Fruit fly (Drosophila melanogaster) whole organism, wandering third instar larva: Measurements from ENCODE around the gene cerv.

ENCODE experiments used
- CG9705 ChIP-seq: fragments of 200-800 bp; sonication (Bioruptor generic); optimal IDR thresholded peaks from 2 replicates; lab custom pipeline; 2018; ENCODE audit warnings: missing biosample characterization, mild to moderate bottlenecking, missing genetic modification characterization
- Hr78 ChIP-seq: fragments of >200 bp; optimal IDR thresholded peaks from 2 replicates; lab custom pipeline; 2017; ENCODE audit warnings: missing biosample characterization, missing genetic modification characterization
- Jra ChIP-seq: sonication (Bioruptor generic); optimal IDR thresholded peaks from 2 replicates; lab custom pipeline; 2016; ENCODE audit warnings: missing biosample characterization, missing genetic modification characterization
- Sp1 ChIP-seq: fragments of 200-800 bp; sonication (Bioruptor generic); optimal IDR thresholded peaks from 3 replicates; lab custom pipeline; 2019; ENCODE audit warnings: missing biosample characterization, mild to moderate bottlenecking, missing genetic modification characterization, moderate library complexity
- dl ChIP-seq, 2 experiments: fragments of 175-275, 200-275 bp in 1 of 2; fragments of 200-275 bp in 1 of 2; sonication (Bioruptor generic); optimal IDR thresholded peaks; lab custom pipeline; 2018; ENCODE audit warnings: mild to moderate bottlenecking in 2 of 2, missing biosample characterization in 2 of 2, missing genetic modification characterization in 2 of 2, moderate library complexity in 2 of 2; ENCODE audit not compliant: partially characterized antibody in 2 of 2, insufficient read depth in 1 of 2
- jim ChIP-seq: fragments of 175-275, 200-325 bp; sonication (Bioruptor generic); optimal IDR thresholded peaks from 2 replicates; lab custom pipeline; 2016; ENCODE audit warnings: missing biosample characterization, mild to moderate bottlenecking, missing genetic modification characterization
- pan ChIP-seq: fragments of >200 bp; optimal IDR thresholded peaks from 2 replicates; lab custom pipeline; 2017
- tai ChIP-seq: sonication (Bioruptor generic); optimal IDR thresholded peaks from 2 replicates; lab custom pipeline; 2016; ENCODE audit warnings: missing biosample characterization, missing genetic modification characterization

DNA sequence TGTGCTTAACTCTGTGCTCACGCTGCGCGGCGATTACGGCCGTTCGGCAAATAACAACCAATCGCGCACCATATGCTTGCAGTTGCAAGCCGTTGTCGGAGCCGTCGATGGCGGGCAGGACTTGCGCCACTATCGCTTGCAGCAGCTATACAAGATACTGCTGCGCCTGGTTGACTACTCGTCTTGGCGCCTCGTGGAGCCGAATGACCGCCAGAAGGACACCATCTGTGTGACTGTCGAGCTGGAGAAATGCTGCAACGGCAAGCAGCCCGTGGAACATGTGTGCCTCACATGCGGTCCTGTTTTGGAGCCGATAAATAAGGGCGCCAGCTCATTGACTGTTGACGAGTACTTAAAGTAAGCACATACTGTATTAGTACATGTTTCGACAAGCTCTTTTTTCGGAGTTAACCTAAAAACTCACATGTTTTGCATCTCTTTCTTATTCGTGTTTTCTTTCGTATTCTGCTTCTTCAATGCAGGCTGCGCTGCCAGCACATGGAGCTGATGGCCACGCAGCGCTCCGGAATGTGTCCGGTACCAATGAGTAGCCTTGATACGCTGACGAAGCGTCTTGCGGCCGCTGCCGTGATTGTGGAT lies 6.0 kb upstream of the cerv start:
- TF ChIP-seq CG9705 (GFP tag; lab: Kevin White, UChicago) (no peak), jim (GFP tag; lab: Kevin White, UChicago) (no peak), dl (GFP tag; optimal IDR thresholded peaks at IDR 0.05; lab: Kevin White, UChicago; ENCODE audit: insufficient read depth in 1 of 2, partially characterized antibody in 2 of 2) (no peak), tai (GFP tag; lab: Kevin White, UChicago) (no peak), Jra (GFP tag; lab: Kevin White, UChicago) (no peak), pan (lab: Kevin White, UChicago) (no peak), Sp1 (no peak), Hr78 (GFP tag; lab: Kevin White, UChicago) (no peak)
